Fruit fly (Drosophila melanogaster) whole organism, embryonic: Measurements from ENCODE around the gene Neurl4.

Source experiments
- Abd-B ChIP-seq: fragments of 200-800 bp; sonication (Bioruptor generic); optimal IDR thresholded peaks from 2 replicates; lab custom pipeline; 2018; ENCODE audit warnings: missing biosample characterization, mild to moderate bottlenecking, missing genetic modification characterization, moderate library complexity
- Antp ChIP-seq: fragments of 200-800 bp; sonication (Bioruptor generic); optimal IDR thresholded peaks from 3 replicates; lab custom pipeline; 2016; ENCODE audit warnings: missing biosample characterization, missing genetic modification characterization
- C15 ChIP-seq: fragments of 200-800 bp; sonication (Bioruptor generic); IDR thresholded peaks from 3 replicates; pipeline ENCODE4 v1.3.6; 2022; ENCODE audit warnings: missing biosample characterization, missing genetic modification characterization
- CG10462 ChIP-seq: fragments of 200-800 bp; sonication (Bioruptor generic); optimal IDR thresholded peaks from 2 replicates; lab custom pipeline; 2016; ENCODE audit warnings: missing biosample characterization, missing genetic modification characterization
- CG10543 ChIP-seq: fragments of 200-800 bp; sonication (Bioruptor generic); optimal IDR thresholded peaks from 3 replicates; lab custom pipeline; 2017; ENCODE audit warnings: missing biosample characterization, mild to moderate bottlenecking, missing genetic modification characterization, moderate library complexity
- CG10565 ChIP-seq: fragments of 200-800 bp; sonication (Bioruptor generic); optimal IDR thresholded peaks from 3 replicates; lab custom pipeline; 2016; ENCODE audit warnings: missing biosample characterization, mild to moderate bottlenecking, missing genetic modification characterization
- CG10979 ChIP-seq: fragments of 200-800 bp; sonication (Bioruptor generic); optimal IDR thresholded peaks from 2 replicates; lab custom pipeline; 2018; ENCODE audit warnings: missing biosample characterization, mild to moderate bottlenecking, missing genetic modification characterization, moderate library complexity
- CG12219 ChIP-seq: fragments of 200-800 bp; sonication (Bioruptor generic); optimal IDR thresholded peaks from 3 replicates; lab custom pipeline; 2018; ENCODE audit warnings: missing biosample characterization, mild to moderate bottlenecking, missing genetic modification characterization
- CG12299 ChIP-seq: fragments of 200-800 bp; sonication (Bioruptor generic); optimal IDR thresholded peaks from 2 replicates; lab custom pipeline; 2018; ENCODE audit warnings: missing biosample characterization, mild to moderate bottlenecking, missing genetic modification characterization
- CG1233 ChIP-seq: fragments of 200-800 bp; sonication (Bioruptor generic); optimal IDR thresholded peaks from 4 replicates; lab custom pipeline; 2018; ENCODE audit warnings: missing biosample characterization, mild to moderate bottlenecking, missing genetic modification characterization
- CG13296 ChIP-seq: fragments of 200-800 bp; sonication (Bioruptor generic); optimal IDR thresholded peaks from 3 replicates; lab custom pipeline; 2018; ENCODE audit warnings: missing biosample characterization, mild to moderate bottlenecking, missing genetic modification characterization
- CG15073 ChIP-seq: fragments of 200-800 bp; sonication (Bioruptor generic); optimal IDR thresholded peaks from 2 replicates; lab custom pipeline; 2016; ENCODE audit warnings: missing biosample characterization, missing genetic modification characterization
- CG15269 ChIP-seq: fragments of 200-800 bp; sonication (Bioruptor generic); optimal IDR thresholded peaks from 2 replicates; lab custom pipeline; 2018; ENCODE audit warnings: missing biosample characterization, mild to moderate bottlenecking, missing genetic modification characterization, moderate library complexity
- CG15601 ChIP-seq: fragments of 200-800 bp; sonication (Bioruptor generic); optimal IDR thresholded peaks from 3 replicates; lab custom pipeline; 2019; ENCODE audit warnings: missing biosample characterization, mild to moderate bottlenecking, missing genetic modification characterization, moderate library complexity
- CG18619 ChIP-seq: fragments of 200-800 bp; sonication (Bioruptor generic); optimal IDR thresholded peaks from 3 replicates; lab custom pipeline; 2017; ENCODE audit warnings: missing biosample characterization, mild to moderate bottlenecking, missing genetic modification characterization
- CG3065 ChIP-seq: fragments of 200-800 bp; sonication (Bioruptor generic); optimal IDR thresholded peaks from 2 replicates; lab custom pipeline; 2016; ENCODE audit warnings: missing biosample characterization, missing genetic modification characterization
- CG33213 ChIP-seq: fragments of 200-800 bp; sonication (Bioruptor generic); optimal IDR thresholded peaks from 3 replicates; lab custom pipeline; 2016; ENCODE audit warnings: missing biosample characterization, missing genetic modification characterization
- CG34376 ChIP-seq: fragments of 200-800 bp; sonication (Bioruptor generic); optimal IDR thresholded peaks from 2 replicates; lab custom pipeline; 2018; ENCODE audit warnings: missing biosample characterization, mild to moderate bottlenecking, missing genetic modification characterization
- CG4360 ChIP-seq: fragments of 200-800 bp; sonication (Bioruptor generic); IDR thresholded peaks from 2 replicates; pipeline ENCODE4 v1.3.6; 2022; ENCODE audit warnings: missing biosample characterization, missing genetic modification characterization
- CG43689 ChIP-seq: fragments of 200-800 bp; sonication (Bioruptor generic); IDR thresholded peaks from 2 replicates; pipeline ENCODE4 v1.3.6; 2022; ENCODE audit warnings: missing biosample characterization, missing genetic modification characterization
- CG5953 ChIP-seq: fragments of 200-800 bp; sonication (Bioruptor generic); IDR thresholded peaks from 2 replicates; pipeline ENCODE4 v1.3.6; 2022; ENCODE audit warnings: missing biosample characterization, missing genetic modification characterization
- CG6813 ChIP-seq: fragments of 200-800 bp; sonication (Bioruptor generic); optimal IDR thresholded peaks from 2 replicates; lab custom pipeline; 2017; ENCODE audit warnings: missing biosample characterization, missing genetic modification characterization, mild to moderate bottlenecking, moderate library complexity, missing genetic modification reagents
- CG6854 ChIP-seq: fragments of 200-800 bp; sonication (Bioruptor generic); optimal IDR thresholded peaks from 3 replicates; lab custom pipeline; 2017; ENCODE audit warnings: missing biosample characterization, mild to moderate bottlenecking, missing genetic modification characterization
- CG8281 ChIP-seq: fragments of 200-800 bp; sonication (Bioruptor generic); optimal IDR thresholded peaks from 2 replicates; lab custom pipeline; 2018; ENCODE audit warnings: missing biosample characterization, mild to moderate bottlenecking, missing genetic modification characterization, moderate library complexity
- CG8388 ChIP-seq: fragments of 200-800 bp; sonication (Bioruptor generic); optimal IDR thresholded peaks from 2 replicates; lab custom pipeline; 2019; ENCODE audit warnings: missing biosample characterization, mild to moderate bottlenecking, missing genetic modification characterization, moderate library complexity
- Deaf1 ChIP-seq: fragments of 200-800 bp; optimal IDR thresholded peaks from 3 replicates; lab custom pipeline; 2019; ENCODE audit warnings: missing biosample characterization, mild to moderate bottlenecking, missing genetic modification characterization, moderate library complexity
- Dfd ChIP-seq, 2 experiments: fragments of >200 bp; optimal IDR thresholded peaks; 2 replicates each; lab custom pipeline; 2017; ENCODE audit warnings: missing biosample characterization in 2 of 2, missing genetic modification characterization in 2 of 2
- Dref ChIP-seq: fragments of 200-800 bp; sonication (Bioruptor generic); IDR thresholded peaks from 2 replicates; pipeline ENCODE4 v1.3.6; 2022; ENCODE audit warnings: missing biosample characterization, missing genetic modification characterization
- Fer2 ChIP-seq: fragments of 200-800 bp; sonication (Bioruptor generic); optimal IDR thresholded peaks from 2 replicates; lab custom pipeline; 2018; ENCODE audit warnings: missing biosample characterization, mild to moderate bottlenecking, missing genetic modification characterization, moderate library complexity
- Sox100B ChIP-seq: fragments of 200-800 bp; sonication (Bioruptor generic); optimal IDR thresholded peaks from 3 replicates; lab custom pipeline; 2018; ENCODE audit warnings: missing biosample characterization, mild to moderate bottlenecking, missing genetic modification characterization
- Sox102F ChIP-seq: fragments of 200-800 bp; sonication (Bioruptor generic); optimal IDR thresholded peaks from 2 replicates; lab custom pipeline; 2018; ENCODE audit warnings: missing biosample characterization, mild to moderate bottlenecking, missing genetic modification characterization, moderate library complexity
- aop ChIP-seq: fragments of 200-800 bp; sonication (Bioruptor generic); IDR thresholded peaks from 2 replicates; pipeline ENCODE4 v1.3.6; 2022; ENCODE audit warnings: missing biosample characterization, missing genetic modification characterization
- ara ChIP-seq: fragments of 200-800 bp; sonication (Bioruptor generic); IDR thresholded peaks from 2 replicates; pipeline ENCODE4 v1.3.6; 2022; ENCODE audit warnings: missing biosample characterization, missing genetic modification characterization
- az2 ChIP-seq: fragments of 200-800 bp; sonication (Bioruptor generic); optimal IDR thresholded peaks from 3 replicates; lab custom pipeline; 2016; ENCODE audit warnings: missing biosample characterization, missing genetic modification characterization
- chinmo ChIP-seq: fragments of 200-800 bp; sonication (Bioruptor generic); IDR thresholded peaks from 4 replicates; pipeline ENCODE4 v1.3.6; 2022; ENCODE audit warnings: missing biosample characterization, missing genetic modification characterization; ENCODE audit not compliant: partially characterized antibody
- chm ChIP-seq: fragments of 200-800 bp; sonication (Bioruptor generic); IDR thresholded peaks from 2 replicates; pipeline ENCODE4 v1.3.6; 2022; ENCODE audit warnings: missing biosample characterization, missing genetic modification characterization
- da ChIP-seq: fragments of 200-800 bp; sonication (Bioruptor generic); optimal IDR thresholded peaks from 2 replicates; lab custom pipeline; 2016; ENCODE audit warnings: missing biosample characterization, missing genetic modification characterization
- dan ChIP-seq: fragments of 200-800 bp; sonication (Bioruptor generic); IDR thresholded peaks from 2 replicates; pipeline ENCODE4 v1.3.6; 2022; ENCODE audit warnings: missing biosample characterization, missing genetic modification characterization
- dati ChIP-seq: fragments of 200-800 bp; sonication (Bioruptor generic); IDR thresholded peaks from 2 replicates; pipeline ENCODE4 v1.3.6; 2022; ENCODE audit warnings: missing biosample characterization, missing genetic modification characterization
- disco-r ChIP-seq: fragments of 200-800 bp; sonication (Bioruptor generic); optimal IDR thresholded peaks from 2 replicates; lab custom pipeline; 2016; ENCODE audit warnings: missing biosample characterization, missing genetic modification characterization
- emc ChIP-seq: fragments of 200-800 bp; sonication (Bioruptor generic); optimal IDR thresholded peaks from 2 replicates; lab custom pipeline; 2016; ENCODE audit warnings: missing biosample characterization, missing genetic modification characterization
- fd96Cb ChIP-seq: fragments of 200-800 bp; sonication (Bioruptor generic); optimal IDR thresholded peaks from 2 replicates; lab custom pipeline; 2018; ENCODE audit warnings: missing biosample characterization, mild to moderate bottlenecking, missing genetic modification characterization, moderate library complexity
- hbn ChIP-seq: fragments of 200-800 bp; sonication (Bioruptor generic); IDR thresholded peaks from 2 replicates; pipeline ENCODE4 v1.3.6; 2022; ENCODE audit warnings: missing biosample characterization, missing genetic modification characterization; ENCODE audit not compliant: partially characterized antibody
- kni ChIP-seq: fragments of 200-800 bp; sonication (Bioruptor generic); optimal IDR thresholded peaks from 3 replicates; lab custom pipeline; 2017; ENCODE audit warnings: mild to moderate bottlenecking, missing biosample characterization, missing genetic modification reagents, missing genetic modification characterization
- maf-S ChIP-seq: fragments of 200-800 bp; sonication (Bioruptor generic); optimal IDR thresholded peaks from 2 replicates; lab custom pipeline; 2016; ENCODE audit warnings: missing biosample characterization, missing genetic modification characterization
- oc ChIP-seq: fragments of 200-800 bp; sonication (Bioruptor generic); optimal IDR thresholded peaks from 2 replicates; lab custom pipeline; 2018; ENCODE audit warnings: missing biosample characterization, mild to moderate bottlenecking, missing genetic modification characterization, moderate library complexity
- pzg ChIP-seq: fragments of 200-800 bp; sonication (Bioruptor generic); optimal IDR thresholded peaks from 3 replicates; lab custom pipeline; 2018; ENCODE audit warnings: missing biosample characterization, mild to moderate bottlenecking, missing genetic modification characterization, moderate library complexity
- schlank ChIP-seq: fragments of 200-800 bp; sonication (Bioruptor generic); optimal IDR thresholded peaks from 2 replicates; lab custom pipeline; 2018; ENCODE audit warnings: missing biosample characterization, mild to moderate bottlenecking, missing genetic modification characterization
- scrt ChIP-seq: fragments of 200-800 bp; sonication (Bioruptor generic); optimal IDR thresholded peaks from 2 replicates; lab custom pipeline; 2018; ENCODE audit warnings: missing biosample characterization, mild to moderate bottlenecking, missing genetic modification characterization, moderate library complexity

Gene Neurl4

dm6 chr3L:14050944-14051548 is 1.4 kb upstream of the Neurl4 start, which contains the start of gene CG6833 (continued):
- TF ChIP-seq CG10543 (GFP tag; lab: Kevin White, UChicago) (peak; percentile 43), CG13296 (peak; percentile 41), aop (GFP tag; lab: Robert Waterston, UW) (peak; percentile 58; the same call in 1 of the 2 replicates), C15 (no peak), chinmo (GFP tag; lab: Robert Waterston, UW) (no peak), fd96Cb (tag; lab: Kevin White, UChicago) (peak; percentile 59), disco-r (GFP tag; lab: Kevin White, UChicago) (no peak), CG6813 (peak; percentile 45), CG10565 (no peak), CG15073 (GFP tag; lab: Kevin White, UChicago) (no peak), CG6854 (GFP tag; lab: Kevin White, UChicago) (no peak), CG10462 (GFP tag; lab: Kevin White, UChicago) (no peak), CG34376 (GFP tag; lab: Kevin White, UChicago) (peak; percentile 5), CG1233 (GFP tag; lab: Kevin White, UChicago) (peak; percentile 57), CG15269 (peak; percentile 48), CG4360 (GFP tag; lab: Robert Waterston, UW) (peak; percentile 44; the same call in 1 of the 2 replicates), CG33213 (GFP tag; lab: Kevin White, UChicago) (peak; percentile 87), oc (tag; lab: Kevin White, UChicago) (no peak), emc (GFP tag; lab: Kevin White, UChicago) (peak; percentile 60), dan (GFP tag; lab: Robert Waterston, UW) (no peak), dati (GFP tag; lab: Robert Waterston, UW) (peak; percentile 62; the same call in 1 of the 2 replicates), CG3065 (GFP tag; lab: Kevin White, UChicago) (no peak), Deaf1 (tag; lab: Kevin White, UChicago) (no peak), Antp (GFP tag; lab: Kevin White, UChicago) (peak; percentile 83), chm (GFP tag; lab: Robert Waterston, UW) (peak; percentile 74), Fer2 (tag; lab: Kevin White, UChicago) (peak; percentile 5), CG15601 (tag; lab: Kevin White, UChicago) (peak; percentile 24), CG8388 (GFP tag; lab: Kevin White, UChicago) (peak; percentile 3), Sox100B (GFP tag; lab: Kevin White, UChicago) (no peak), Dref (GFP tag; lab: Robert Waterston, UW) (peak; percentile 43), Dfd (GFP tag; optimal IDR thresholded peaks at IDR 0.05; lab: Kevin White, UChicago) (no peak), az2 (GFP tag; lab: Kevin White, UChicago) (peak; percentile 68), kni (GFP tag; lab: Kevin White, UChicago) (no peak), schlank (tag; lab: Kevin White, UChicago) (peak; percentile 35), CG12299 (no peak), CG5953 (GFP tag; lab: Robert Waterston, UW) (peak; percentile 59; the same call in 1 of the 2 replicates), Sox102F (GFP tag; lab: Kevin White, UChicago) (peak; percentile 49), maf-S (GFP tag; lab: Kevin White, UChicago) (peak; percentile 60), pzg (GFP tag; lab: Kevin White, UChicago) (peak; percentile 84), CG43689 (GFP tag; lab: Robert Waterston, UW) (peak; percentile 46; the same call in 1 of the 2 replicates), CG12219 (no peak), hbn (GFP tag; lab: Robert Waterston, UW) (no peak), CG18619 (GFP tag; lab: Kevin White, UChicago) (peak; percentile 34), ara (peak; percentile 61; the same call in 1 of the 2 replicates), scrt (GFP tag; lab: Kevin White, UChicago) (peak; percentile 57), Abd-B (GFP tag; lab: Kevin White, UChicago) (peak; percentile 69), da (GFP tag; lab: Kevin White, UChicago) (peak; percentile 6), CG8281 (tag; lab: Kevin White, UChicago) (peak; percentile 15), CG10979 (peak; percentile 53)
